Worm (Caenorhabditis elegans): ENCODE results near the gene eor-2.

eor-2 gene

ce11 chrX:14628816-14629215 is 26.0 kb downstream of the eor-2 start, which contains the start of gene F54E4.2:
F54E4.2 (minus strand) TSS chrX:14628916.
- no peak for TF ChIP-seq lsy-12 (tag; optimal IDR thresholded peaks at IDR 0.05)
- TF ChIP-seq nhr-11 (tag; optimal IDR thresholded peaks at IDR 0.05), result no peak
- TF ChIP-seq mml-1 (tag; optimal IDR thresholded peaks at IDR 0.05), result no peak
- no peak for TF ChIP-seq pqm-1 (tag; optimal IDR thresholded peaks at IDR 0.05)
- no peak for TF ChIP-seq nfya-1 (tag; optimal IDR thresholded peaks at IDR 0.05; ENCODE audit: insufficient read depth)
- TF ChIP-seq hmg-11 (tag; optimal IDR thresholded peaks at IDR 0.05), result no peak
- no peak for TF ChIP-seq R02D3.7 (tag; optimal IDR thresholded peaks at IDR 0.05)
- no peak for TF ChIP-seq jun-1 (tag; optimal IDR thresholded peaks at IDR 0.05)
- no peak for TF ChIP-seq lin-15B (tag; optimal IDR thresholded peaks at IDR 0.05)
- TF ChIP-seq nhr-25 (tag; optimal IDR thresholded peaks at IDR 0.05), result no peak
- TF ChIP-seq lin-39 (tag; optimal IDR thresholded peaks at IDR 0.05), result no peak
- no peak for TF ChIP-seq ztf-11 (tag; optimal IDR thresholded peaks at IDR 0.05)
- TF ChIP-seq snpc-4 (tag; optimal IDR thresholded peaks at IDR 0.05), result no peak
- TF ChIP-seq ceh-9 (tag; optimal IDR thresholded peaks at IDR 0.05), result no peak

- TF ChIP-seq fkh-10 (GFP tag; optimal IDR thresholded peaks at IDR 0.05) (peak; percentile 8), eor-1 (tag; optimal IDR thresholded peaks at IDR 0.05) (no peak)
These were observed 30.9 kb downstream of the eor-2 start for ce11 chrX:14633679-14634078.

ce11 chrX:14636157-14636556 is 33.3 kb downstream of the eor-2 start, which contains the start of gene F54E4.3:
F54E4.3 (minus strand) TSS chrX:14636421.
- TF ChIP-seq ztf-11 (tag; optimal IDR thresholded peaks at IDR 0.05), result no peak
- no peak for TF ChIP-seq fos-1 (tag; optimal IDR thresholded peaks at IDR 0.05)
- no peak for TF ChIP-seq fkh-10 (GFP tag; optimal IDR thresholded peaks at IDR 0.05)
- no peak for TF ChIP-seq ZK546.5 (tag; optimal IDR thresholded peaks at IDR 0.05)
- TF ChIP-seq ceh-28 (tag; optimal IDR thresholded peaks at IDR 0.05), result no peak
- TF ChIP-seq hmg-11 (tag; optimal IDR thresholded peaks at IDR 0.05), result no peak
- TF ChIP-seq unc-62 (GFP tag; optimal IDR thresholded peaks at IDR 0.05), result no peak
- TF ChIP-seq zag-1 (tag; optimal IDR thresholded peaks at IDR 0.05), result no peak
- no peak for TF ChIP-seq ceh-9 (tag; optimal IDR thresholded peaks at IDR 0.05)
- no peak for TF ChIP-seq nfya-1 (tag; optimal IDR thresholded peaks at IDR 0.05; ENCODE audit: insufficient read depth)
- no peak for TF ChIP-seq elt-1 (tag; optimal IDR thresholded peaks at IDR 0.05)

ce11 chrX:14636712-14637111 is 33.9 kb downstream of the eor-2 start:
- TF ChIP-seq hmg-11 (tag; optimal IDR thresholded peaks at IDR 0.05), result peak; percentile 68
- peak; percentile 91 for TF ChIP-seq lin-39 (tag; optimal IDR thresholded peaks at IDR 0.05)
- no peak for TF ChIP-seq tbx-2 (tag; optimal IDR thresholded peaks at IDR 0.05)
- peak; percentile 13 for TF ChIP-seq snpc-4 (tag; optimal IDR thresholded peaks at IDR 0.05)
- TF ChIP-seq fkh-10 (GFP tag; optimal IDR thresholded peaks at IDR 0.05), result peak; percentile 23
- TF ChIP-seq skn-1 (tag; optimal IDR thresholded peaks at IDR 0.05), result no peak
- no peak for TF ChIP-seq nhr-25 (tag; optimal IDR thresholded peaks at IDR 0.05)
- no peak for TF ChIP-seq elt-1 (tag; optimal IDR thresholded peaks at IDR 0.05)
- no peak for TF ChIP-seq nhr-12 (tag; optimal IDR thresholded peaks at IDR 0.05)
- TF ChIP-seq nhr-67 (tag; optimal IDR thresholded peaks at IDR 0.05), result no peak
- peak; percentile 64 for TF ChIP-seq nfya-1 (tag; optimal IDR thresholded peaks at IDR 0.05; ENCODE audit: insufficient read depth)

ce11 chrX:14637445-14637844 is 34.6 kb downstream of the eor-2 start:
- no peak for TF ChIP-seq nhr-28 (tag; optimal IDR thresholded peaks at IDR 0.05)
- no peak for TF ChIP-seq ztf-11 (tag; optimal IDR thresholded peaks at IDR 0.05)
- no peak for TF ChIP-seq ceh-82 (tag; optimal IDR thresholded peaks at IDR 0.05)
- TF ChIP-seq snpc-4 (tag; optimal IDR thresholded peaks at IDR 0.05), result peak; percentile 76
- TF ChIP-seq ceh-16 (tag; optimal IDR thresholded peaks at IDR 0.05), result no peak

- TF ChIP-seq ztf-4 (tag; optimal IDR thresholded peaks at IDR 0.05) (no peak), fkh-10 (GFP tag; optimal IDR thresholded peaks at IDR 0.05) (peak; percentile 95), lin-39 (tag; optimal IDR thresholded peaks at IDR 0.05) (peak; percentile 42), hmg-11 (tag; optimal IDR thresholded peaks at IDR 0.05) (peak; percentile 15), nhr-43 (tag; optimal IDR thresholded peaks at IDR 0.05; ENCODE audit: poor library complexity, severe bottlenecking) (no peak), nfya-1 (tag; optimal IDR thresholded peaks at IDR 0.05; ENCODE audit: insufficient read depth) (peak; percentile 71), tbx-2 (tag; optimal IDR thresholded peaks at IDR 0.05) (peak; percentile 32), nhr-76 (tag; optimal IDR thresholded peaks at IDR 0.05) (no peak)
These were observed 37.1 kb downstream of the eor-2 start for ce11 chrX:14639941-14640340.

Data from whole organism, L3 larva.